Fruit fly (Drosophila melanogaster) whole organism, wandering third instar larva: ENCODE data around the gene Arfip.

Experiments used
- Hr78 ChIP-seq: fragments of >200 bp; optimal IDR thresholded peaks from 2 replicates; lab custom pipeline; 2017; ENCODE audit warnings: missing biosample characterization, missing genetic modification characterization
- brk ChIP-seq: fragments of 200-800 bp; sonication (Bioruptor generic); optimal IDR thresholded peaks from 2 replicates; lab custom pipeline; 2016; ENCODE audit warnings: missing biosample characterization, mild to moderate bottlenecking, missing genetic modification characterization
- dmrt93B ChIP-seq: fragments of 200-800 bp; sonication (Bioruptor generic); optimal IDR thresholded peaks from 2 replicates; lab custom pipeline; 2018; ENCODE audit warnings: missing biosample characterization, mild to moderate bottlenecking, missing genetic modification characterization
- fru ChIP-seq: fragments of 200-800 bp; sonication (Bioruptor generic); optimal IDR thresholded peaks from 3 replicates; lab custom pipeline; 2016; ENCODE audit warnings: missing biosample characterization, mild to moderate bottlenecking, missing genetic modification characterization

dm6 chr3R:11200885-11201421 lies 33.9 kb downstream of the Arfip start:
- TF ChIP-seq Hr78 (GFP tag; lab: Kevin White, UChicago) (no peak), fru (GFP tag; lab: Kevin White, UChicago) (peak; percentile 76), dmrt93B (GFP tag; lab: Kevin White, UChicago) (peak; percentile 32), brk (GFP tag; lab: Kevin White, UChicago) (peak; percentile 86)
